Fruit fly (Drosophila melanogaster): ENCODE measurements around the gene emb.

- peak; percentile 98 for TF ChIP-seq Sox14 (GFP tag; optimal IDR thresholded peaks at IDR 0.05)
- peak; percentile 29 for TF ChIP-seq Blimp-1 (GFP tag; optimal IDR thresholded peaks at IDR 0.05)
- peak; percentile 22 for TF ChIP-seq CG8319 (GFP tag; optimal IDR thresholded peaks at IDR 0.05)
- TF ChIP-seq Met (GFP tag; optimal IDR thresholded peaks at IDR 0.05) = peak; percentile 80
- TF ChIP-seq CG6854 (GFP tag; optimal IDR thresholded peaks at IDR 0.05) = peak; percentile 6
- peak; percentile 58 for TF ChIP-seq OdsH (GFP tag; optimal IDR thresholded peaks at IDR 0.05)
- TF ChIP-seq CG10669 (GFP tag; optimal IDR thresholded peaks at IDR 0.05) = peak; percentile 77
- TF ChIP-seq Eip75B (GFP tag; optimal IDR thresholded peaks at IDR 0.05) = peak; percentile 89
- peak; percentile 94 for TF ChIP-seq Eip78C (GFP tag)
- peak; percentile 78 for TF ChIP-seq topi (GFP tag; optimal IDR thresholded peaks at IDR 0.05)
These were observed 13.1 kb downstream of the emb start for dm6 chr2L:8416350-8417046.

Measured in whole organism, prepupa.